Fruit fly (Drosophila melanogaster): ENCODE results near the gene CG16762.

Gene CG16762

dm6 chr3L:2494183-2494541, 18.7 kb upstream of the CG16762 start (continued):
- TF ChIP-seq inv (GFP tag; IDR thresholded peaks at IDR 0.05; ENCODE audit: partially characterized antibody) (no peak), nom (GFP tag; optimal IDR thresholded peaks at IDR 0.05) (peak; percentile 92), CG1024 (GFP tag; IDR thresholded peaks at IDR 0.05) (peak; percentile 80), CG9727 (GFP tag; optimal IDR thresholded peaks at IDR 0.05) (peak; percentile 91), Chrac-16 (GFP tag; optimal IDR thresholded peaks at IDR 0.05) (peak; percentile 66), Atf3 (GFP tag; optimal IDR thresholded peaks at IDR 0.05) (no peak), CG30403 (GFP tag; optimal IDR thresholded peaks at IDR 0.05) (peak; percentile 88), stc (GFP tag; IDR thresholded peaks at IDR 0.05) (peak; percentile 88), PHDP (tag; optimal IDR thresholded peaks at IDR 0.05) (peak; percentile 83), ci (GFP tag; IDR thresholded peaks at IDR 0.05) (peak; percentile 87), slbo (GFP tag; IDR thresholded peaks at IDR 0.05) (peak; percentile 93), sr (GFP tag; IDR thresholded peaks at IDR 0.05) (peak; percentile 41; the same call in 1 of the 3 replicates), pb (GFP tag; optimal IDR thresholded peaks at IDR 0.05) (peak; percentile 88), CG7745 (tag; optimal IDR thresholded peaks at IDR 0.05) (no peak), H15 (GFP tag; IDR thresholded peaks at IDR 0.05) (peak; percentile 87), Kr (GFP tag; optimal IDR thresholded peaks at IDR 0.05) (no peak), CG10366 (GFP tag; IDR thresholded peaks at IDR 0.05) (peak; percentile 87), bigmax (GFP tag; optimal IDR thresholded peaks at IDR 0.05) (no peak), maf-S (GFP tag; optimal IDR thresholded peaks at IDR 0.05) (peak; percentile 72), CG5953 (GFP tag; IDR thresholded peaks at IDR 0.05) (peak; percentile 60), gem (tag; optimal IDR thresholded peaks at IDR 0.05) (peak; percentile 85), odd (GFP tag; optimal IDR thresholded peaks at IDR 0.05) (peak; percentile 61), B-H1 (GFP tag; IDR thresholded peaks at IDR 0.05) (peak; percentile 80), CG1832 (GFP tag; optimal IDR thresholded peaks at IDR 0.05) (no peak), cato (GFP tag; optimal IDR thresholded peaks at IDR 0.05; ENCODE audit: borderline replicate concordance) (no peak), lbe (GFP tag; optimal IDR thresholded peaks at IDR 0.05) (peak; percentile 84), Neu2 (GFP tag; optimal IDR thresholded peaks at IDR 0.05; ENCODE audit: borderline replicate concordance) (peak; percentile 48), Side (GFP tag; optimal IDR thresholded peaks at IDR 0.05) (peak; percentile 94), CG10959 (GFP tag; IDR thresholded peaks at IDR 0.05) (peak; percentile 82), nerfin-1 (tag; optimal IDR thresholded peaks at IDR 0.05) (peak; percentile 76), Nf-YC (tag; optimal IDR thresholded peaks at IDR 0.05) (peak; percentile 66), fd3F (GFP tag; optimal IDR thresholded peaks at IDR 0.05) (peak; percentile 78), grau (tag; optimal IDR thresholded peaks at IDR 0.05) (peak; percentile 82), sisA (GFP tag; IDR thresholded peaks at IDR 0.05) (peak; percentile 90), CG14965 (GFP tag; optimal IDR thresholded peaks at IDR 0.05; ENCODE audit: borderline replicate concordance) (peak; percentile 47), CoRest (tag; optimal IDR thresholded peaks at IDR 0.05) (peak; percentile 82), CG10462 (GFP tag; optimal IDR thresholded peaks at IDR 0.05) (no peak), CG17385 (GFP tag; optimal IDR thresholded peaks at IDR 0.05) (peak; percentile 79), CG16813 (GFP tag; IDR thresholded peaks at IDR 0.05; ENCODE audit: partially characterized antibody) (no peak), zf30C (GFP tag; optimal IDR thresholded peaks at IDR 0.05) (peak; percentile 86), aop (GFP tag; IDR thresholded peaks at IDR 0.05) (peak; percentile 52), phol (tag; optimal IDR thresholded peaks at IDR 0.05) (peak; percentile 82), wdn (GFP tag; IDR thresholded peaks at IDR 0.05) (peak; percentile 86), CG1603 (tag; optimal IDR thresholded peaks at IDR 0.05) (peak; percentile 77), CG15514 (GFP tag; optimal IDR thresholded peaks at IDR 0.05) (peak; percentile 89), CG6791 (GFP tag; IDR thresholded peaks at IDR 0.05; ENCODE audit: partially characterized antibody) (no peak), knrl (GFP tag; IDR thresholded peaks at IDR 0.05; ENCODE audit: partially characterized antibody) (no peak), CG30020 (tag; optimal IDR thresholded peaks at IDR 0.05) (peak; percentile 11), unpg (GFP tag; optimal IDR thresholded peaks at IDR 0.05) (peak; percentile 75), CG9797 (GFP tag; optimal IDR thresholded peaks at IDR 0.05) (no peak), CG18764 (GFP tag; optimal IDR thresholded peaks at IDR 0.05) (peak; percentile 82)
